Worm (Caenorhabditis elegans): ENCODE measurements around the gene nphp-4.
"Not testable (repeated sequence)": the region's sequence is repeated elsewhere in the genome, so short reads cannot be mapped to it uniquely, and the experiment has no call there.

The nphp-4 gene

DNA sequence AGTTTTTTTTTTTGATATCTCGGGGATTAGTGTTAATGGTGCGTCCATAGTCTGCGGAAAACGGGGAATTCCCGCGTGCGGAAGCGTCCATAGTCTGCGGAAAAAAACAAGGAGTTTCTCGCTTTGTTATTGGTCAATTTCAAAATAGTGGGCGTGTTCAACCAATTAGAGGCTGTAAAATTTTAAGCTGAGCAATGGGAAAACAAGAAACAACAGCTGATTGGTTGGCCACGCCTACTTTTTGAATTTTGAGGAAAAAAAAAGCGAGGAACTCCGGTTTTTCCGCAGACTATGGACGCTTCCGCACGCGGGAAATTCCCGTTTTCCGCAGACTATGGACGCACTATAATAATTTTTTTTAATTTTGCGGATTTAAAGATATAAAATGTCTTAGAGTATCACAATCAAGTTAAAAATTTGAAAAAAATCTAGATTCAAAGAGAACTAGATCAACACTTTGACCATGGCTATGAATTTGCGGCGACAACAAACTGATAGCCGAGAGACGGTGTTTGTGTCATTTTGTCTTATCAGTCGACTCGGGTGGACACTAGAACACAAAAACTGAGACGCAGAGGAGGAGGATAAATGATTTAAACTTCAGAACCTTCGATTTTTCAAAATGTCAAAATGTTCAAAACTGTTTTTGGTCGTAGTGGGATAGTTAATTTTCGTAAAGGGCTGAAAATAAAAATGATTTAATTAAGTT, 20.2 kb downstream of the nphp-4 start:
- TF ChIP-seq lin-38 (GFP tag; IDR thresholded peaks at IDR 0.05) (0 out of 2 replicates have a peak, but pooled peaks have one; percentile 22), daf-16 (tag; optimal IDR thresholded peaks at IDR 0.05) (peak; percentile 34), nhr-28 (tag; optimal IDR thresholded peaks at IDR 0.05) (peak; percentile 62), dmd-6 (GFP tag; IDR thresholded peaks at IDR 0.05) (peak; percentile 41), ama-1 (optimal IDR thresholded peaks at IDR 0.05) (peak; percentile 0), dve-1 (tag; optimal IDR thresholded peaks at IDR 0.05; ENCODE audit: insufficient read depth) (peak; percentile 63)
- TF ChIP-seq daf-16 (GFP tag; optimal IDR thresholded peaks at IDR 0.05): not testable (repeated sequence)

DNA sequence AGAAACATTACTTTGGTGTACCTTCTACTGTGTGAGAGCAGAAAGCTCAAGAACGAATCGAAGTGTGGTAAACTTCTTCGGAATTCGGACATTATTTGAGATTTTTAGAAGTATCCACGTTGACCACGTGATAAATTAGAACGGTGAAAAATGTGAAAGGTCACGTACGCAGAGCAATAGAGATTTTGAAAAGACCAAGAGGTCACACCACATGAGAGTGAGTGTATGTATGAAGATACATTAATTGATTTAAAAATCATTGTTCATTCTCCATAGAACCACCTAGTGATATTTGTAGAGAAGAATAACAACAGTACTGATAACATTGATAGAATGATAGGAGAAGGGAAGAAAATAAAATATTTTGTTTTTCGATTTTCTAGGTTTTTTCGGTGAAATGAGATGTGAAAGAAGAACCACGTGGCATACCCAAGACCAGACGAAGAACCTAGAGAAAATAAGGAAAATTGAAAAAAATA, 21.0 kb downstream of the nphp-4 start, which contains the start of gene pyc-1:
Gene pyc-1 (minus strand): TSS at position 69 of the 479 bp plus-strand sequence.
- peak; percentile 23 for TF ChIP-seq nhr-11 (tag; optimal IDR thresholded peaks at IDR 0.05)
- no peak for TF ChIP-seq ztf-7 (tag; optimal IDR thresholded peaks at IDR 0.05)
- peak; percentile 76 for TF ChIP-seq dve-1 (tag; optimal IDR thresholded peaks at IDR 0.05; ENCODE audit: insufficient read depth)
- TF ChIP-seq hlh-30 (tag; optimal IDR thresholded peaks at IDR 0.05; ENCODE audit: insufficient read depth): peak; percentile 71
- TF ChIP-seq zag-1 (tag; optimal IDR thresholded peaks at IDR 0.05): no peak
- TF ChIP-seq T20F7.1 (GFP tag; optimal IDR thresholded peaks at IDR 0.05): peak; percentile 66
- TF ChIP-seq zfp-3 (GFP tag; conservative IDR thresholded peaks at IDR 0.05): peak; percentile 64
- TF ChIP-seq nhr-28 (tag; optimal IDR thresholded peaks at IDR 0.05): peak; percentile 84
- TF ChIP-seq mdt-29 (GFP tag; IDR thresholded peaks at IDR 0.05): peak; percentile 23; the same call in 1 of the 2 replicates
- peak; percentile 28 for TF ChIP-seq lin-38 (GFP tag; IDR thresholded peaks at IDR 0.05)
- TF ChIP-seq lsy-2 (tag; optimal IDR thresholded peaks at IDR 0.05): peak in 1 of 2 experiments; percentile 51
- no peak for TF ChIP-seq daf-16 (GFP tag; optimal IDR thresholded peaks at IDR 0.05)
- peak; percentile 91 for TF ChIP-seq daf-16 (tag; optimal IDR thresholded peaks at IDR 0.05)
- no peak for TF ChIP-seq madf-5 (GFP tag; IDR thresholded peaks at IDR 0.05)
- TF ChIP-seq pha-4 (GFP tag; IDR thresholded peaks at IDR 0.05): 0 out of 2 replicates have a peak, but pooled peaks have one; percentile 10
- TF ChIP-seq pha-4 (tag; optimal IDR thresholded peaks at IDR 0.05): no peak
- no peak for TF ChIP-seq sdz-12 (GFP tag; optimal IDR thresholded peaks at IDR 0.05)
- peak; percentile 90 for TF ChIP-seq nhr-77 (tag; optimal IDR thresholded peaks at IDR 0.05)
- TF ChIP-seq mep-1 (tag; optimal IDR thresholded peaks at IDR 0.05): peak; percentile 71
- TF ChIP-seq mdl-1 (tag; optimal IDR thresholded peaks at IDR 0.05): peak in 1 of 2 experiments; percentile 47
- TF ChIP-seq zfp-2 (tag; optimal IDR thresholded peaks at IDR 0.05): no peak
- TF ChIP-seq aha-1 (tag): peak; percentile 92
- peak; percentile 10 for TF ChIP-seq pqm-1 (tag; optimal IDR thresholded peaks at IDR 0.05)
- no peak for TF ChIP-seq fkh-10 (GFP tag; optimal IDR thresholded peaks at IDR 0.05)
- 0 out of 2 replicates have a peak, but pooled peaks have one; percentile 12 for TF ChIP-seq lin-1 (GFP tag; IDR thresholded peaks at IDR 0.05)
- peak; percentile 21 for TF ChIP-seq zip-2 (tag; optimal IDR thresholded peaks at IDR 0.05)
- TF ChIP-seq hlh-11 (tag; optimal IDR thresholded peaks at IDR 0.05): peak; percentile 66
- no peak for TF ChIP-seq snpc-4 (tag; optimal IDR thresholded peaks at IDR 0.05)
- no peak for TF ChIP-seq tra-1 (GFP tag; IDR thresholded peaks at IDR 0.05)
- TF ChIP-seq nhr-6 (tag; optimal IDR thresholded peaks at IDR 0.05): peak; percentile 47
- TF ChIP-seq mxl-3 (GFP tag; optimal IDR thresholded peaks at IDR 0.05): peak; percentile 15
- TF ChIP-seq dmd-6 (GFP tag; IDR thresholded peaks at IDR 0.05): peak; percentile 47
- peak; percentile 74 to 95 for TF ChIP-seq hif-1 (tag; optimal IDR thresholded peaks at IDR 0.05)
- peak in 1 of 2 experiments; percentile 49 for TF ChIP-seq unc-62 (GFP tag; optimal IDR thresholded peaks at IDR 0.05 in 1 of 2)
- no peak for TF ChIP-seq unc-62 (tag; optimal IDR thresholded peaks at IDR 0.05)
- peak; percentile 90 for TF ChIP-seq nhr-10 (tag; optimal IDR thresholded peaks at IDR 0.05)
- TF ChIP-seq nhr-237 (tag; optimal IDR thresholded peaks at IDR 0.05): no peak

DNA sequence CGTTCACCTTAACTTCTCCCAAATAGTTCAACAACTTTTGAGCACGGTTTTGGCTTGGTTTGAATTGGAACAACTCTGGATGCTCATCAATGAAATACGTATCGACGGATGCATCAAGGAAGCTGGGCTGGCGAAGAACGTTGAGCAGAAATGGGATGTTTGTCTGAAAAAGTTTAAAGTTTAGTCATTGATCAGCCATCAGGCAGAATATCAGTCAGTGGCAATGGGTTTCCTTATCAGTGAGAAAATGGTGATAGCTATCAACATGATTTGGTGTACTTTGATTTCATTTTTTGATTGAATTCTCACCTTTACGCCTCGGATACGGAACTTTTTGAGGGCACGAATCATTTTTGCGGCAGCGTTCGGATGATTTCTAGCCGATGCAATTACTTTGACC, 23.0 kb downstream of the nphp-4 start:
- TF ChIP-seq zfp-3 (GFP tag; conservative IDR thresholded peaks at IDR 0.05) (0 out of 2 replicates have a peak, but pooled peaks have one; percentile 31), nhr-25 (tag; optimal IDR thresholded peaks at IDR 0.05; ENCODE audit: borderline replicate concordance, insufficient read depth) (no peak), mdt-29 (GFP tag; IDR thresholded peaks at IDR 0.05) (peak; percentile 43; the same call in 1 of the 2 replicates), pha-4 (GFP tag; IDR thresholded peaks at IDR 0.05) (no peak), pha-4 (tag; optimal IDR thresholded peaks at IDR 0.05) (no peak), dmd-6 (GFP tag; IDR thresholded peaks at IDR 0.05) (peak; percentile 57), nhr-76 (tag; optimal IDR thresholded peaks at IDR 0.05) (no peak), lsy-2 (tag; optimal IDR thresholded peaks at IDR 0.05) (no peak), ceh-82 (tag; optimal IDR thresholded peaks at IDR 0.05) (no peak), aly-2 (tag; optimal IDR thresholded peaks at IDR 0.05) (no peak), ztf-11 (tag; optimal IDR thresholded peaks at IDR 0.05) (no peak), pqm-1 (tag; optimal IDR thresholded peaks at IDR 0.05) (peak; percentile 54), unc-39 (tag; optimal IDR thresholded peaks at IDR 0.05) (no peak), rbr-2 (tag; optimal IDR thresholded peaks at IDR 0.05) (no peak), arid-1 (GFP tag; conservative IDR thresholded peaks at IDR 0.05) (no peak), cey-2 (tag; optimal IDR thresholded peaks at IDR 0.05; ENCODE audit: borderline replicate concordance, insufficient read depth) (no peak)
